Worm (Caenorhabditis elegans) whole organism, L4/young adult: ENCODE measurements around the gene fbxb-102.

Source experiments
- W03F9.2 ChIP-seq: fragments of 150-350 bp; optimal IDR thresholded peaks from 2 replicates; lab custom pipeline; 2014; ENCODE audit warnings: missing biosample characterization, missing genetic modification characterization
- dao-5 ChIP-seq: sonication (generic microtip); optimal IDR thresholded peaks from 2 replicates; lab custom pipeline; 2016; ENCODE audit warnings: missing genotype, missing genetic modification characterization, moderate library complexity, missing compliant biosample characterization
- him-1 ChIP-seq: sonication (generic microtip); optimal IDR thresholded peaks from 2 replicates; lab custom pipeline; 2016; ENCODE audit warnings: missing genotype, missing genetic modification reagents, missing genetic modification characterization, missing compliant biosample characterization

ce11 chrII:12494067-12494477 is 11.3 kb downstream of the fbxb-102 start:
- TF ChIP-seq him-1, result no peak
- no peak for TF ChIP-seq W03F9.2 (tag; lab: Kevin White, UChicago)
- TF ChIP-seq dao-5, result no peak
